Fruit fly (Drosophila melanogaster) whole organism, embryonic: ENCODE measurements around the gene Efhc1.1.

Source experiments
- BEAF-32 ChIP-seq: fragments of 200-800 bp; sonication (Bioruptor generic); optimal IDR thresholded peaks from 3 replicates; lab custom pipeline; 2017; ENCODE audit warnings: missing biosample characterization, missing genetic modification characterization, mild to moderate bottlenecking, moderate library complexity, missing genetic modification reagents
- CG13287 ChIP-seq: fragments of 200-800 bp; sonication (Bioruptor generic); IDR thresholded peaks from 2 replicates; pipeline ENCODE4 v1.3.6; 2022; ENCODE audit warnings: missing biosample characterization, missing genetic modification characterization; ENCODE audit not compliant: partially characterized antibody
- CG2116 ChIP-seq: fragments of 200-800 bp; sonication (Bioruptor generic); optimal IDR thresholded peaks from 3 replicates; lab custom pipeline; 2018; ENCODE audit warnings: missing biosample characterization, mild to moderate bottlenecking, missing genetic modification characterization
- Chrac-16 ChIP-seq: fragments of 200-800 bp; sonication (Bioruptor generic); optimal IDR thresholded peaks from 3 replicates; lab custom pipeline; 2016; ENCODE audit warnings: missing biosample characterization, missing genetic modification characterization
- E2f2 ChIP-seq: fragments of 200-800 bp; sonication (Bioruptor generic); IDR thresholded peaks from 2 replicates; pipeline ENCODE4 v1.3.6; 2022; ENCODE audit warnings: missing biosample characterization, missing genetic modification characterization
- Med ChIP-seq: fragments of 200-800 bp; sonication (Bioruptor generic); peaks from one replicate; lab custom pipeline; 2016; ENCODE audit warnings: missing biosample characterization, missing genetic modification characterization, mild to moderate bottlenecking, inconsistent platforms, moderate library complexity
- Scr ChIP-seq: fragments of 200-800 bp; sonication (Bioruptor generic); IDR thresholded peaks from 2 replicates; pipeline ENCODE4 v1.3.6; 2022; ENCODE audit warnings: missing biosample characterization, missing genetic modification characterization; ENCODE audit not compliant: partially characterized antibody
- Sry-β ChIP-seq: fragments of 200-800 bp; sonication (Bioruptor generic); optimal IDR thresholded peaks from 2 replicates; lab custom pipeline; 2018; ENCODE audit warnings: missing biosample characterization, mild to moderate bottlenecking, missing genetic modification characterization, moderate library complexity
- unc-4 ChIP-seq: fragments of 200-800 bp; sonication (Bioruptor generic); IDR thresholded peaks from 2 replicates; pipeline ENCODE4 v1.3.6; 2022; ENCODE audit warnings: missing biosample characterization, missing genetic modification characterization; ENCODE audit not compliant: partially characterized antibody

Efhc1.1 gene

dm6 chrX:15731968-15732367 lies 51.5 kb downstream of the Efhc1.1 start, which contains the start of gene CG8191 (continued):
- peak; percentile 77 for TF ChIP-seq CG13287 (GFP tag; lab: Robert Waterston, UW)
- peak; percentile 71 for TF ChIP-seq unc-4 (GFP tag; lab: Robert Waterston, UW)
- peak; percentile 87 for TF ChIP-seq E2f2 (GFP tag; lab: Robert Waterston, UW)
- TF ChIP-seq Chrac-16 (GFP tag; lab: Kevin White, UChicago): no peak
- TF ChIP-seq BEAF-32 (GFP tag; lab: Kevin White, UChicago): peak; percentile 68
- peak; percentile 66 for TF ChIP-seq Scr (GFP tag; lab: Robert Waterston, UW)
- peak; percentile 72 for TF ChIP-seq CG2116 (GFP tag; lab: Kevin White, UChicago)
- TF ChIP-seq Med (GFP tag; lab: Kevin White, UChicago): peak; percentile 44
- TF ChIP-seq Sry-β (GFP tag; lab: Kevin White, UChicago): peak; percentile 17
